Fruit fly (Drosophila melanogaster): Measurements from ENCODE around the gene Pbgs.
A peak's percentile ranks its signal among the peaks of the same experiment; 100 is the strongest.

Pbgs gene

DNA sequence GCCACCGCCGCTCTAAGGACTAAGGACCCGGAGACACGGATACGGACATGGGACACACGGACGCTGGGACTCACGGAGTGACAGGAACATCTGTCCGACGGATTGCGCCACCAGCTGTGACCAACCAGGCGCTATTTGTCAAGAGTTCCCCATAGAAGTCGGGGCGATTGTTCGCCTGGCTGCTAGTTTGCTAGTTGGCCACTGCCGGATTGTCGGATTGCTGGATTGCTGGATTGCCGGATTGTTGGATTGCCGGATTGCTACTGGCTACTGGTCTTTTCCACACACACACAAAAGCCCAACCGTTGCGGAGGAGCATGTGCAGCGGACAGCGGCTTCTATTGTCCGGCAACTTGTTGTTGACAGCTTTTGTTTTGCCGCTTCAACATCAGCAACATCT lies 43.9 kb downstream of the Pbgs start:
- TF ChIP-seq CG8159 (tag; optimal IDR thresholded peaks at IDR 0.05), result no peak
- TF ChIP-seq fd96Ca (GFP tag; IDR thresholded peaks at IDR 0.05), result no peak
- no peak for TF ChIP-seq CG14655 (GFP tag; optimal IDR thresholded peaks at IDR 0.05)
- TF ChIP-seq gl (tag; optimal IDR thresholded peaks at IDR 0.05), result no peak
- TF ChIP-seq Ets98B (GFP tag; IDR thresholded peaks at IDR 0.05), result no peak

DNA sequence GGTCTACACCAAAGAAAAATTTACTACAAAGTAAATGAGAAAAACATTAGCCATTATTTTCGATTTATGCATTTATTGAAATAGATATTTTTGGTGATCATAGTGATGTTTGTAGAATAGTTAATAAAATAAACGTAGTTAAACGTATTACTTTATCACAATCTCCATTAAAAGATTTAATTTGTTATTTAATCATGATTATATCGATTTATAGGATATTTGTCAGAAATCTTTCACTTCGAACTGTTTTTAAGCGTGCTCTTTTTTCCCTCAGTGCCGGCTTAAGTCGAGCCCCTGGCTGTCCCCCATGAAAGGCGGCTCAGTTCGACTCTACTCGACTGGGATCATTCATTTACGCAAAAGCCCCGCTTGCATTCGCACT lies 47.5 kb downstream of the Pbgs start:
- no peak for TF ChIP-seq CG34367 (tag; optimal IDR thresholded peaks at IDR 0.05)
- no peak for TF ChIP-seq CG13204 (GFP tag; optimal IDR thresholded peaks at IDR 0.05)
- peak; percentile 39 for TF ChIP-seq CG14655 (GFP tag; optimal IDR thresholded peaks at IDR 0.05)
- TF ChIP-seq CG12605 (GFP tag; IDR thresholded peaks at IDR 0.05), result no peak

DNA sequence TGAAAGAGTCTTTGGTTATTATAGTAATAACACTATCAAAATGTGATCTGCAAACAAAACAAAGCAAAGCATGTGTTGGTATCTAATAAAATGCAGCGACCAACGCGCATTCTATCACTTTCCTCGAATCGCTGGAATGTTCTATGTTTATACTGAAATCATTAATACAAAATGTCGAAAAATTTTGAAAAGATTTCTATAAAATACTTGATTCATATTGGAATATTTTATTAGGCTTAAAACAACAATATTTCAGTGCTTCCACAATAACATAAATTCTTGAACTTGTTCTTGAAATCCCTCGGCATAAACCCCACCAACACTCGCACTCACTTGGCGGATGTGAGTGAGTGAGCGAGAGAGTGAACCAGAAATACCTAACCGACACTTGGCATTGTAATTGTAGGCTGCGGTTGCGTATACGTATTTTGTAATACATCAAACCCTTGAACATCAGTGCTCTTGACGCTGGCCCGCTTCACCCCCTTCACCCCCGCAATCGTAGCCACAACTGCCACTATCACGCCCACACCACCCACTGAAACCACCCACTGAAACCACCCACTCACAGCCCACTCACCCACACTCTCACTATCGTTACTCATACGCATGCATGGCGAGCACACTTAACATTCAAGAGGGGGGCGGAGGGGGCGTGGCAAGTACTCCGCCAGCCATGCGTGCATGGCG lies 48.1 kb downstream of the Pbgs start:
- no peak for TF ChIP-seq CG15710 (tag; optimal IDR thresholded peaks at IDR 0.05)
- peak; percentile 9; the same call in 1 of the 2 replicates for TF ChIP-seq CG32121 (GFP tag; IDR thresholded peaks at IDR 0.05)
- no peak for TF ChIP-seq CG13204 (GFP tag; optimal IDR thresholded peaks at IDR 0.05)
- no peak for TF ChIP-seq CG17806 (tag; optimal IDR thresholded peaks at IDR 0.05)
- peak; percentile 47 for TF ChIP-seq Ets98B (GFP tag; IDR thresholded peaks at IDR 0.05)
- TF ChIP-seq EcR (GFP tag; optimal IDR thresholded peaks at IDR 0.05), result no peak
- TF ChIP-seq CG12605 (GFP tag; IDR thresholded peaks at IDR 0.05), result peak; percentile 73
- peak; percentile 31; the same call in 2 of the 3 replicates for TF ChIP-seq CG4496 (GFP tag; IDR thresholded peaks at IDR 0.05)
